Worm (Caenorhabditis elegans) whole organism, L1 larva: ENCODE measurements around the gene sdhd-1.
A peak's percentile ranks its signal among the peaks of the same experiment; 100 is the strongest.

Experiments
- C04F5.9 ChIP-seq: sonication (generic microtip); optimal IDR thresholded peaks from 2 replicates; lab custom pipeline; 2016; ENCODE audit warnings: missing genetic modification characterization, missing compliant biosample characterization
- C16A3.4 ChIP-seq: fragments of 150-350 bp; optimal IDR thresholded peaks from 2 replicates; lab custom pipeline; 2014; ENCODE audit warnings: missing biosample characterization, missing genetic modification characterization
- Y116A8C.19 ChIP-seq: sonication (generic microtip); optimal IDR thresholded peaks from 2 replicates; lab custom pipeline; 2016; ENCODE audit warnings: missing compliant biosample characterization, missing genetic modification characterization, borderline replicate concordance
- blmp-1 ChIP-seq: fragments of 150-350 bp; optimal IDR thresholded peaks from 2 replicates; lab custom pipeline; 2014; ENCODE audit warnings: missing biosample characterization, missing genetic modification characterization
- ceh-8 ChIP-seq: fragments of 200-800 bp; sonication (Bioruptor generic); optimal IDR thresholded peaks from 2 replicates; lab custom pipeline; 2018; ENCODE audit warnings: mild to moderate bottlenecking, missing genetic modification characterization, moderate library complexity, missing compliant biosample characterization
- ceh-82 ChIP-seq, 3 experiments: fragments of 150-350 bp in 1 of 3; sonication (generic microtip) in 2 of 3; optimal IDR thresholded peaks; 2 replicates each; lab custom pipeline; 2014 to 2017; ENCODE audit warnings: missing biosample characterization in 3 of 3, missing genetic modification characterization in 3 of 3
- ceh-88 ChIP-seq: fragments of 200-800 bp; sonication (Bioruptor generic); IDR thresholded peaks from 2 replicates; pipeline ENCODE4 v1.3.6; 2022; ENCODE audit warnings: missing genetic modification characterization, missing compliant biosample characterization
- dsc-1 ChIP-seq: sonication (generic microtip); optimal IDR thresholded peaks from 2 replicates; lab custom pipeline; 2016; ENCODE audit warnings: mild to moderate bottlenecking, missing genetic modification characterization, missing compliant biosample characterization
- efl-1 ChIP-seq, 4 experiments: fragments of 150-350 bp; optimal IDR thresholded peaks in 3 of 4; peaks in 1 of 4; 1 replicate in 1 of 4; 2 replicates in 3 of 4; lab custom pipeline; 2014; ENCODE audit warnings: missing biosample characterization in 2 of 4, missing genetic modification characterization in 2 of 4, missing genetic modification reagents in 2 of 4
- egl-27 ChIP-seq, 2 experiments: fragments of 150-350 bp in 1 of 2; sonication (generic microtip); optimal IDR thresholded peaks; 3 replicates each; lab custom pipeline; 2017 to 2018; ENCODE audit warnings: missing biosample characterization in 2 of 2, missing genetic modification characterization in 2 of 2, missing genetic modification reagents in 2 of 2
- elt-3 ChIP-seq, 6 experiments: fragments of 150-350 bp in 1 of 6; sonication (generic microtip); optimal IDR thresholded peaks; 2 replicates each; lab custom pipeline; 2017 to 2018; ENCODE audit warnings: missing biosample characterization in 6 of 6, missing genetic modification characterization in 6 of 6, inconsistent platforms in 1 of 6
- ets-5 ChIP-seq: fragments of 200-800 bp; sonication (Bioruptor generic); IDR thresholded peaks from 2 replicates; pipeline ENCODE4 v1.3.6; 2022; ENCODE audit warnings: missing genetic modification characterization, missing compliant biosample characterization
- fkh-8 ChIP-seq: sonication (generic microtip); optimal IDR thresholded peaks from 2 replicates; lab custom pipeline; 2016; ENCODE audit warnings: mild to moderate bottlenecking, missing genetic modification characterization, missing compliant biosample characterization
- fos-1 ChIP-seq: fragments of 150-350 bp; optimal IDR thresholded peaks from 2 replicates; lab custom pipeline; 2014; ENCODE audit warnings: missing biosample characterization, missing genetic modification characterization
- hlh-4 ChIP-seq: sonication (generic microtip); optimal IDR thresholded peaks from 2 replicates; lab custom pipeline; 2016; ENCODE audit warnings: mild to moderate bottlenecking, missing genetic modification characterization, missing compliant biosample characterization
- irx-1 ChIP-seq: sonication (generic microtip); optimal IDR thresholded peaks from 2 replicates; lab custom pipeline; 2016; ENCODE audit warnings: missing genetic modification characterization, missing compliant biosample characterization
- lin-13 ChIP-seq: fragments of 150-350 bp; optimal IDR thresholded peaks from 2 replicates; lab custom pipeline; 2014; ENCODE audit warnings: missing biosample characterization, missing genetic modification reagents, missing genetic modification characterization
- lin-14 ChIP-seq: fragments of 200-800 bp; sonication (Bioruptor generic); optimal IDR thresholded peaks from 2 replicates; lab custom pipeline; 2018; ENCODE audit warnings: mild to moderate bottlenecking, missing genetic modification characterization, moderate library complexity, missing compliant biosample characterization
- lin-15B ChIP-seq: fragments of 150-350 bp; sonication (generic microtip); optimal IDR thresholded peaks from 3 replicates; lab custom pipeline; 2014; ENCODE audit warnings: missing biosample characterization, missing genetic modification characterization
- lin-39 ChIP-seq: fragments of 150-350 bp; optimal IDR thresholded peaks from 2 replicates; lab custom pipeline; 2014; ENCODE audit warnings: missing biosample characterization, missing genetic modification reagents, missing genetic modification characterization
- lir-3 ChIP-seq: sonication (generic microtip); optimal IDR thresholded peaks from 2 replicates; lab custom pipeline; 2016; ENCODE audit warnings: mild to moderate bottlenecking, missing genetic modification characterization, moderate library complexity, missing compliant biosample characterization; ENCODE audit not compliant: poor library complexity
- mab-9 ChIP-seq: fragments of 200-800 bp; sonication (Bioruptor generic); IDR thresholded peaks from 2 replicates; pipeline ENCODE4 v1.3.6; 2022; ENCODE audit warnings: missing genetic modification reagents, missing genetic modification characterization, missing compliant biosample characterization
- mdl-1 ChIP-seq, 2 experiments: fragments of 150-350 bp; optimal IDR thresholded peaks; 2 replicates each; lab custom pipeline; 2014 to 2017; ENCODE audit warnings: missing biosample characterization in 2 of 2, missing genetic modification characterization in 2 of 2, inconsistent platforms in 1 of 2
- mef-2 ChIP-seq: fragments of 150-350 bp; optimal IDR thresholded peaks from 2 replicates; lab custom pipeline; 2014; ENCODE audit warnings: missing biosample characterization, missing genetic modification characterization
- nhr-11 ChIP-seq: fragments of 150-350 bp; optimal IDR thresholded peaks from 2 replicates; lab custom pipeline; 2014; ENCODE audit warnings: missing biosample characterization, missing genetic modification characterization
- nhr-19 ChIP-seq: fragments of 200-800 bp; sonication (Bioruptor generic); conservative IDR thresholded peaks from 2 replicates; pipeline ENCODE4 v1.3.6; 2022; ENCODE audit warnings: missing genetic modification characterization, missing compliant biosample characterization
- nhr-28 ChIP-seq: fragments of 150-350 bp; optimal IDR thresholded peaks from 2 replicates; lab custom pipeline; 2014; ENCODE audit warnings: missing biosample characterization, missing genetic modification characterization
- nhr-47 ChIP-seq: sonication (generic microtip); optimal IDR thresholded peaks from 2 replicates; lab custom pipeline; 2016; ENCODE audit warnings: mild to moderate bottlenecking, missing genetic modification characterization, moderate library complexity, missing compliant biosample characterization
- nhr-71 ChIP-seq: sonication (generic microtip); optimal IDR thresholded peaks from 2 replicates; lab custom pipeline; 2016; ENCODE audit warnings: mild to moderate bottlenecking, missing genetic modification characterization, moderate library complexity, missing compliant biosample characterization
- nhr-76 ChIP-seq: sonication (generic microtip); optimal IDR thresholded peaks from 2 replicates; lab custom pipeline; 2017; ENCODE audit warnings: missing biosample characterization, missing genetic modification characterization
- nhr-84 ChIP-seq: sonication (generic microtip); optimal IDR thresholded peaks from 2 replicates; lab custom pipeline; 2017; ENCODE audit warnings: missing biosample characterization, missing genetic modification characterization
- nhr-85 ChIP-seq: sonication (generic microtip); peaks from one replicate; lab custom pipeline; 2016; ENCODE audit warnings: missing genetic modification characterization, inconsistent platforms, missing compliant biosample characterization
- pax-3 ChIP-seq: fragments of 200-800 bp; sonication (Bioruptor generic); optimal IDR thresholded peaks from 2 replicates; lab custom pipeline; 2018; ENCODE audit warnings: mild to moderate bottlenecking, missing genetic modification characterization, moderate library complexity, missing compliant biosample characterization
- pqm-1 ChIP-seq: sonication (generic microtip); optimal IDR thresholded peaks from 3 replicates; lab custom pipeline; 2017; ENCODE audit warnings: missing biosample characterization, missing genetic modification characterization
- rnt-1 ChIP-seq: sonication (generic microtip); optimal IDR thresholded peaks from 2 replicates; lab custom pipeline; 2016; ENCODE audit warnings: mild to moderate bottlenecking, missing genetic modification characterization, moderate library complexity, missing compliant biosample characterization
- snpc-4 ChIP-seq: fragments of 150-350 bp; optimal IDR thresholded peaks from 2 replicates; lab custom pipeline; 2014; ENCODE audit warnings: missing biosample characterization, missing genetic modification characterization
- snu-23 ChIP-seq: sonication (generic microtip); optimal IDR thresholded peaks from 2 replicates; lab custom pipeline; 2016; ENCODE audit warnings: missing genetic modification characterization, missing compliant biosample characterization
- sox-4 ChIP-seq: sonication (generic microtip); optimal IDR thresholded peaks from 2 replicates; lab custom pipeline; 2016; ENCODE audit warnings: missing genetic modification characterization, missing compliant biosample characterization
- sptf-1 ChIP-seq: fragments of 150-350 bp; optimal IDR thresholded peaks from 2 replicates; lab custom pipeline; 2014; ENCODE audit warnings: missing biosample characterization, missing genetic modification characterization
- swsn-7 ChIP-seq: sonication (generic microtip); optimal IDR thresholded peaks from 2 replicates; lab custom pipeline; 2016; ENCODE audit warnings: missing genetic modification characterization, missing compliant biosample characterization
- tbx-2 ChIP-seq: sonication (generic microtip); optimal IDR thresholded peaks from 2 replicates; lab custom pipeline; 2016; ENCODE audit warnings: missing genetic modification characterization, missing compliant biosample characterization
- tlp-1 ChIP-seq: fragments of 150-350 bp; optimal IDR thresholded peaks from 2 replicates; lab custom pipeline; 2014; ENCODE audit warnings: missing biosample characterization, missing genetic modification characterization
- unc-30 ChIP-seq: sonication (generic microtip); optimal IDR thresholded peaks from 2 replicates; lab custom pipeline; 2017; ENCODE audit warnings: missing biosample characterization, missing genetic modification characterization
- unc-98 ChIP-seq: fragments of 200-800 bp; sonication (Bioruptor generic); IDR thresholded peaks from 2 replicates; pipeline ENCODE4 v1.3.6; 2022; ENCODE audit warnings: missing genetic modification characterization, missing compliant biosample characterization
- zag-1 ChIP-seq: fragments of 150-350 bp; optimal IDR thresholded peaks from 2 replicates; lab custom pipeline; 2014; ENCODE audit warnings: missing biosample characterization, missing genetic modification characterization
- zip-4 ChIP-seq: fragments of 200-800 bp; sonication (Bioruptor generic); optimal IDR thresholded peaks from 2 replicates; lab custom pipeline; 2018; ENCODE audit warnings: mild to moderate bottlenecking, missing genetic modification characterization, moderate library complexity, missing compliant biosample characterization
- ztf-11 ChIP-seq, 2 experiments: sonication (generic microtip); optimal IDR thresholded peaks; 2 replicates each; lab custom pipeline; 2016 to 2017; ENCODE audit warnings: missing genetic modification characterization in 2 of 2, missing biosample characterization in 1 of 2, missing compliant biosample characterization in 1 of 2
- ztf-4 ChIP-seq: fragments of 150-350 bp; optimal IDR thresholded peaks from 2 replicates; lab custom pipeline; 2014; ENCODE audit warnings: missing biosample characterization, missing genetic modification characterization

The sdhd-1 gene

DNA sequence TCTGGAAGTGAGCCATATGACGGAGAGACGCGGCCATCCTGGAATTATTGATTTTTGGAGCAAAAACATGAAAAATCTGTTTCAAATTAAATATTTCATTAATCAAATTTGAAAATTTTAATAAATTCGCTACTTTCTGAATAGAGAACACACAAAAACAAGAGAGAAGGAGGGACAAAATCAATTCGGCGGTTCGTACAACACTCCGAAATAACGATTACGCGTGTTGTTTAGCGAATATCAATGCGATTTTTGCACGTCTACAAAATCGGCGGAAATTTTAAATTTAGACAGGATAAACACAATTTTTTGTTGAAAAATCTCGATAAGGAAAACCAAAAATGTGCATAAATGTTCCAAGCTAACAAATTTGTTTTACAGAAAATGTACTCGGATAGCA is at the start of gene sdhd-1, which contains the start of gene ilkp-1 (continued):
- TF ChIP-seq sptf-1 (tag; lab: Kevin White, UChicago), result no peak
- no peak for TF ChIP-seq Y116A8C.19 (tag; lab: Kevin White, UChicago)
- TF ChIP-seq zag-1 (tag; lab: Kevin White, UChicago), result no peak
- peak; percentile 67 for TF ChIP-seq snu-23 (GFP tag; lab: Kevin White, UChicago)
- no peak for TF ChIP-seq tlp-1 (tag; lab: Kevin White, UChicago)
- peak in 1 of 2 experiments; percentile 31 for TF ChIP-seq mdl-1 (tag; optimal IDR thresholded peaks at IDR 0.05; lab: Kevin White, UChicago)
- TF ChIP-seq efl-1 (optimal IDR thresholded peaks at IDR 0.05; lab: Kevin White, UChicago), result peak; percentile 43 to 84
- peak; percentile 85 to 97 for TF ChIP-seq efl-1 (GFP tag; optimal IDR thresholded peaks at IDR 0.05 in 1 of 2; lab: Kevin White, UChicago)
- TF ChIP-seq lin-39 (tag; lab: Kevin White, UChicago), result peak; percentile 2
- no peak for TF ChIP-seq lin-13 (GFP tag; lab: Kevin White, UChicago)
- no peak for TF ChIP-seq ceh-8 (GFP tag; lab: Kevin White, UChicago)
- TF ChIP-seq nhr-47 (tag; lab: Kevin White, UChicago), result peak; percentile 47
- TF ChIP-seq lin-15B (tag; lab: Kevin White, UChicago), result peak; percentile 6
- peak; percentile 31 for TF ChIP-seq lir-3 (tag; lab: Kevin White, UChicago)
- no peak for TF ChIP-seq nhr-19
- TF ChIP-seq mab-9, result no peak
- TF ChIP-seq rnt-1 (tag; lab: Kevin White, UChicago), result peak; percentile 19
- no peak for TF ChIP-seq nhr-11 (tag; lab: Kevin White, UChicago)
- TF ChIP-seq ets-5, result no peak
- no peak for TF ChIP-seq sox-4 (tag; lab: Kevin White, UChicago)
- TF ChIP-seq tbx-2 (tag; lab: Kevin White, UChicago), result peak; percentile 30
- TF ChIP-seq pax-3 (tag; lab: Kevin White, UChicago), result no peak
- no peak for TF ChIP-seq ceh-88 (GFP tag; lab: Robert Waterston, UW)

DNA sequence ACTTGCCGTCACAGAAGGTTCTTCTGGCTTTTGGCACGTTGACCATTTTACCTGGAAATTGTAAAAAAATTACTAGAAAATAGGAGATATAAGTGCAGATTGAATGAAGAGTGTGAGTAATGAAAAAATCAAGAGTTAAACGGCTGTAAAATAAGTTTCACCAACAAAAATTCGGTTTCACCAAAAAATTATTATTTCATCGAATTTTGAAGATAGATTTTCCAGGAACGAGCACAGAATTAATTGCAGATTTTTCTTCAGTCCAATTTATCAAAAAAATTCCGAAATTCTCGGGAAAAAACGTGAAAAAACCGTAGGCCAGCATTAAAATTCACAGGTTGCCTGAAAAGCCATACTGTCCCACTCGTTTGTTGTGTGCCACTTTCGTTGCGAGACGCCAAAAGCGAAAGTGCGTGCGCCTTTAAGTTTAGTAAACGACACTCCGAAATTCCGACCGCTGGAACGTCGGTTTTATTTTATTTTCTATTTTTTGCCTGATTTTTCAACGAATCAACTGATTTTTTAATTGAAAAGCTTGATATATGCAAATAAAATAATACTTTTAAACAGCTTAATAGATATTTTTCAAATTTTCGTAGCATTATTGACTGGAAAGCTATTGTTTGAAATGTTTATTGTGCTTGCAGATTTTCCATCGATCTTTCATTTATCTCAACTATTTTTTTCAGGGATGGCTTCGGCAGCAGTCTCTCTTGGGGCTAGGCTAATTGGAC is 47.6 kb upstream of the sdhd-1 start, which contains the start of the genes rpl-36.A and nuo-1:
rpl-36.A (minus strand) TSS at position 51 of the 734 bp plus-strand sequence.
nuo-1 (plus strand) TSS at position 684 of the 734 bp plus-strand sequence.
- TF ChIP-seq lin-13 (GFP tag; lab: Kevin White, UChicago) (peak; percentile 79), lin-15B (tag; lab: Kevin White, UChicago) (peak; percentile 85), pqm-1 (tag; lab: Kevin White, UChicago) (no peak), nhr-28 (no peak), sptf-1 (tag; lab: Kevin White, UChicago) (no peak), nhr-85 (peak; percentile 87), zip-4 (GFP tag; lab: Kevin White, UChicago) (no peak), lin-14 (GFP tag; lab: Kevin White, UChicago) (peak; percentile 88), fkh-8 (tag; lab: Kevin White, UChicago) (peak; percentile 77), ztf-11 (tag; optimal IDR thresholded peaks at IDR 0.05; lab: Kevin White, UChicago) (peak in 1 of 2 experiments; percentile 25), nhr-84 (tag; lab: Kevin White, UChicago) (no peak), swsn-7 (tag; lab: Kevin White, UChicago) (peak; percentile 81), dsc-1 (tag; lab: Kevin White, UChicago) (peak; percentile 55), fos-1 (peak; percentile 73), zag-1 (tag; lab: Kevin White, UChicago) (no peak), hlh-4 (tag; lab: Kevin White, UChicago) (no peak), nhr-11 (tag; lab: Kevin White, UChicago) (peak; percentile 4), elt-3 (tag; optimal IDR thresholded peaks at IDR 0.05; lab: Kevin White, UChicago) (peak in 3 of 6 experiments; percentile 3 to 83 (median 41)), blmp-1 (tag; lab: Kevin White, UChicago) (peak; percentile 97), nhr-76 (no peak), ceh-88 (GFP tag; lab: Robert Waterston, UW) (no peak), unc-98 (no peak), efl-1 (optimal IDR thresholded peaks at IDR 0.05; lab: Kevin White, UChicago) (peak; percentile 88 to 91), efl-1 (GFP tag; optimal IDR thresholded peaks at IDR 0.05 in 1 of 2; lab: Kevin White, UChicago) (peak; percentile 82 to 98), ceh-82 (tag; optimal IDR thresholded peaks at IDR 0.05; lab: Kevin White, UChicago) (peak; percentile 58 to 92 (median 76)), rnt-1 (tag; lab: Kevin White, UChicago) (peak; percentile 84), snpc-4 (tag; lab: Kevin White, UChicago) (peak; percentile 61), C16A3.4 (tag; lab: Kevin White, UChicago) (peak; percentile 96), irx-1 (tag; lab: Kevin White, UChicago) (peak; percentile 51), C04F5.9 (tag; lab: Kevin White, UChicago) (peak; percentile 38), ztf-4 (peak; percentile 3), mef-2 (peak; percentile 15), unc-30 (tag; lab: Kevin White, UChicago) (no peak), egl-27 (tag; optimal IDR thresholded peaks at IDR 0.05; lab: Kevin White, UChicago) (no peak), lin-39 (tag; lab: Kevin White, UChicago) (peak; percentile 13), nhr-71 (tag; lab: Kevin White, UChicago) (peak; percentile 88)
